Fruit fly (Drosophila melanogaster): ENCODE measurements around the gene ps.

- TF ChIP-seq psq (optimal IDR thresholded peaks at IDR 0.05) (no peak), Dll (optimal IDR thresholded peaks at IDR 0.05) (no peak), CG8478 (optimal IDR thresholded peaks at IDR 0.05) (no peak)
These were observed 15.5 kb downstream of the ps start for dm6 chr3R:9433270-9433669.

Data from whole organism.